Worm (Caenorhabditis elegans) whole organism, late embryonic: ENCODE measurements around the gene srbc-60.
"Not testable (repeated sequence)": the region's sequence is repeated elsewhere in the genome, so short reads cannot be mapped to it uniquely, and the experiment has no call there.

Experiments used
- C08G9.2 ChIP-seq: sonication (generic microtip); optimal IDR thresholded peaks from 2 replicates; lab custom pipeline; 2016; ENCODE audit warnings: mild to moderate bottlenecking, missing genetic modification characterization, moderate library complexity, missing compliant biosample characterization
- K09A11.1 ChIP-seq: sonication (generic microtip); optimal IDR thresholded peaks from 2 replicates; lab custom pipeline; 2017; ENCODE audit warnings: antibody characterized with exemption, mild to moderate bottlenecking, missing genetic modification characterization, missing compliant biosample characterization; ENCODE audit not compliant: insufficient read depth
- ahr-1 ChIP-seq: sonication (generic microtip); optimal IDR thresholded peaks from 2 replicates; lab custom pipeline; 2016; ENCODE audit warnings: missing genetic modification characterization, missing compliant biosample characterization
- ceh-18 ChIP-seq: sonication (generic microtip); optimal IDR thresholded peaks from 2 replicates; lab custom pipeline; 2016; ENCODE audit warnings: missing genetic modification characterization, missing compliant biosample characterization
- ceh-22 ChIP-seq: sonication (generic microtip); optimal IDR thresholded peaks from 2 replicates; lab custom pipeline; 2017; ENCODE audit warnings: missing biosample characterization, missing genetic modification characterization
- ceh-24 ChIP-seq: sonication (generic microtip); optimal IDR thresholded peaks from 2 replicates; lab custom pipeline; 2016; ENCODE audit warnings: mild to moderate bottlenecking, missing genetic modification characterization, missing compliant biosample characterization
- ceh-30 ChIP-seq: fragments of 150-350 bp; optimal IDR thresholded peaks from 2 replicates; lab custom pipeline; 2014; ENCODE audit warnings: missing biosample characterization, missing genetic modification characterization
- ceh-34 ChIP-seq: sonication (generic microtip); optimal IDR thresholded peaks from 2 replicates; lab custom pipeline; 2016; ENCODE audit warnings: mild to moderate bottlenecking, missing genetic modification characterization, missing compliant biosample characterization
- che-1 ChIP-seq: sonication (generic microtip); optimal IDR thresholded peaks from 2 replicates; lab custom pipeline; 2016; ENCODE audit warnings: mild to moderate bottlenecking, missing genetic modification characterization, missing compliant biosample characterization
- dve-1 ChIP-seq: sonication (generic microtip); optimal IDR thresholded peaks from 2 replicates; lab custom pipeline; 2017; ENCODE audit warnings: antibody characterized with exemption, mild to moderate bottlenecking, missing genetic modification characterization, missing compliant biosample characterization
- elt-2 ChIP-seq: sonication (generic microtip); optimal IDR thresholded peaks from 2 replicates; lab custom pipeline; 2016; ENCODE audit warnings: missing genetic modification reagents, missing genetic modification characterization, missing compliant biosample characterization
- ets-4 ChIP-seq: sonication (generic microtip); optimal IDR thresholded peaks from 2 replicates; lab custom pipeline; 2016; ENCODE audit warnings: missing genetic modification characterization, missing compliant biosample characterization
- lim-6 ChIP-seq: sonication (generic microtip); optimal IDR thresholded peaks from 2 replicates; lab custom pipeline; 2016; ENCODE audit warnings: missing genetic modification characterization, missing compliant biosample characterization
- lin-11 ChIP-seq: fragments of 200-800 bp; sonication (Bioruptor generic); optimal IDR thresholded peaks from 2 replicates; lab custom pipeline; 2018; ENCODE audit warnings: mild to moderate bottlenecking, missing genetic modification characterization, missing compliant biosample characterization
- nhr-232 ChIP-seq: sonication (generic microtip); optimal IDR thresholded peaks from 2 replicates; lab custom pipeline; 2016; ENCODE audit warnings: missing genetic modification characterization, missing compliant biosample characterization
- pax-1 ChIP-seq: fragments of 150-350 bp; optimal IDR thresholded peaks from 2 replicates; lab custom pipeline; 2014; ENCODE audit warnings: missing biosample characterization, missing genetic modification characterization
- pha-2 ChIP-seq: sonication (generic microtip); optimal IDR thresholded peaks from 2 replicates; lab custom pipeline; 2017; ENCODE audit warnings: mild to moderate bottlenecking, missing genetic modification characterization, missing compliant biosample characterization
- pha-4 ChIP-seq: fragments of 150-350 bp; optimal IDR thresholded peaks from 2 replicates; lab custom pipeline; 2018; ENCODE audit warnings: missing biosample characterization, missing genetic modification reagents, missing genetic modification characterization
- pros-1 ChIP-seq: fragments of 150-350 bp; optimal IDR thresholded peaks from 2 replicates; lab custom pipeline; 2014; ENCODE audit warnings: missing biosample characterization, missing genetic modification reagents, missing genetic modification characterization
- ref-2 ChIP-seq: sonication (generic microtip); optimal IDR thresholded peaks from 2 replicates; lab custom pipeline; 2016; ENCODE audit warnings: missing genetic modification characterization, missing compliant biosample characterization
- sdc-2 ChIP-seq: sonication (generic microtip); optimal IDR thresholded peaks from 2 replicates; lab custom pipeline; 2016; ENCODE audit warnings: missing genotype, missing genetic modification characterization, missing compliant biosample characterization
- sox-4 ChIP-seq: sonication (generic microtip); optimal IDR thresholded peaks from 2 replicates; lab custom pipeline; 2017; ENCODE audit warnings: mild to moderate bottlenecking, missing genetic modification characterization, inconsistent platforms, missing compliant biosample characterization
- ttx-3 ChIP-seq: sonication (generic microtip); optimal IDR thresholded peaks from 2 replicates; lab custom pipeline; 2016; ENCODE audit warnings: missing genetic modification reagents, missing genetic modification characterization, missing compliant biosample characterization
- unc-42 ChIP-seq: sonication (generic microtip); optimal IDR thresholded peaks from 2 replicates; lab custom pipeline; 2016; ENCODE audit warnings: missing genotype, missing genetic modification characterization, missing compliant biosample characterization
- unc-55 ChIP-seq: sonication (generic microtip); optimal IDR thresholded peaks from 2 replicates; lab custom pipeline; 2017; ENCODE audit warnings: missing biosample characterization, missing genetic modification reagents, missing genetic modification characterization
- zip-5 ChIP-seq: sonication (generic microtip); optimal IDR thresholded peaks from 2 replicates; lab custom pipeline; 2016; ENCODE audit warnings: missing genetic modification characterization, missing compliant biosample characterization
- ztf-16 ChIP-seq: sonication (generic microtip); optimal IDR thresholded peaks from 2 replicates; lab custom pipeline; 2017; ENCODE audit warnings: missing genetic modification characterization, missing compliant biosample characterization

Gene srbc-60

DNA sequence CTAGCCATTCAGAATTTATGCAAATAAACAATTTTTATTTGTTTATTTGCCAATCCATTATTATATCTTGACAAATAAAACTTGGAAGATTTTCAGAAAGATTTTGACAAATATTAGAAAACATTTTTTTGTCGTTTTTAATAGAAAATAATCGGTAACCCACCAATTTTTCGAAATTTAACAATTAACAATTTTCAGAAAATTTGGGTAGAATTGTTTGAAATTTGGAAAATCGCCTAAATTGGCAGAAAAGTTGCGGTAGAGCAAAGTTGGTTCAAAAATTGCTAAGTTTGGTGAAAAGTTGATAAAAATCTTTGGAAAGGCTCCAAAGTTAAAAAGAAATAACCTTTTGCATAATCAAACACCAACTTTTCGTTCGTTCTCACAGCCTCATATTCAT lies 28.2 kb downstream of the srbc-60 start:
- TF ChIP-seq ztf-16 (tag; lab: Kevin White, UChicago) (no peak), nhr-232 (tag; lab: Kevin White, UChicago) (no peak), unc-55 (GFP tag; lab: Kevin White, UChicago) (no peak), ets-4 (tag; lab: Kevin White, UChicago) (no peak), dve-1 (tag; lab: Kevin White, UChicago) (no peak), pros-1 (no peak), pax-1 (tag; lab: Kevin White, UChicago) (no peak), che-1 (tag; lab: Kevin White, UChicago) (no peak), ceh-18 (tag; lab: Kevin White, UChicago) (no peak), ceh-30 (tag; lab: Kevin White, UChicago) (no peak), ceh-22 (no peak), ref-2 (tag; lab: Kevin White, UChicago) (no peak), C08G9.2 (tag; lab: Kevin White, UChicago) (no peak), ttx-3 (tag; lab: Kevin White, UChicago) (no peak), sox-4 (tag; lab: Kevin White, UChicago) (no peak), ceh-24 (tag; lab: Kevin White, UChicago) (no peak), sdc-2 (tag; lab: Kevin White, UChicago) (no peak)

DNA sequence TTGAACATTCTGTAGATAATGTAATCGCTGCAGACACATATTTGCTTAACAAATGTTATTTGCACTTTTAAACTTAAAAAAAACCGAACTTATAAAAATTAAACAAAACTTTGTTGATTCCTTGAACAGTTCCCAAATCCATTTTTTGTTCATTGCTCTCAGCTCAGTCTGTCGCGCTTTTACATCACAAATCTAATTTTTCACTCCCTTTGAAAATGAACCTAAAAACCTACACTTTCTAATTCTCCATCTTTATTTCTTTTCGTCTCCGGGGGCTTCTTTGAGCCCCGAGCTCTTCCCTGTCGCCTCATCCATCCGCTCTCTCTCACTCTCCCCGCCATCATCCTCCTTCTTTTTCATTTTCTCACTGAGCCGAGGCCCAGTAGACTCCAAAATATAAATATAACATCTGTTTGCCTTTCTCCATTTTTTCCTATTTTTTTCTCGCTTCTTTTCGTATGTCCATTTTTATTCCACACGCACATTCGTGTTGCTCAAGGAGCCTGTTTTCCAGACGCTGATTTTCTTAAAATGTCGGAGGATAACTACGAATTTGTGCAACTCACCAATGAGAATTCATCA lies 30.3 kb downstream of the srbc-60 start, which contains the start of gene R13D11.4:
R13D11.4 (plus strand) TSS at position 532 of the 582 bp plus-strand sequence.
- TF ChIP-seq lin-11 = no peak
- TF ChIP-seq K09A11.1 (tag; lab: Kevin White, UChicago) = no peak
- peak; percentile 74 for TF ChIP-seq unc-42

ce11 chrV:813101-813500 lies 33.0 kb downstream of the srbc-60 start, which contains the start of gene R13D11.10:
Gene R13D11.10, minus strand, starts transcription at chrV:813201.
- no peak for TF ChIP-seq ceh-24 (tag; lab: Kevin White, UChicago)
- no peak for TF ChIP-seq nhr-232 (tag; lab: Kevin White, UChicago)
- TF ChIP-seq pax-1 (tag; lab: Kevin White, UChicago) = no peak
- no peak for TF ChIP-seq ttx-3 (tag; lab: Kevin White, UChicago)
- TF ChIP-seq sdc-2 (tag; lab: Kevin White, UChicago) = no peak
- TF ChIP-seq ahr-1 (tag; lab: Kevin White, UChicago) = no peak
- no peak for TF ChIP-seq ceh-30 (tag; lab: Kevin White, UChicago)
- TF ChIP-seq elt-2 (tag; lab: Kevin White, UChicago) = no peak
- TF ChIP-seq lim-6 (tag; lab: Kevin White, UChicago) = no peak
- no peak for TF ChIP-seq lin-11
- TF ChIP-seq sox-4 (tag; lab: Kevin White, UChicago) = no peak

ce11 chrV:814716-815115 lies 34.6 kb downstream of the srbc-60 start, which contains the start of gene R13D11.3:
Gene R13D11.3, plus strand, starts transcription at chrV:815016.
- TF ChIP-seq sdc-2 (tag; lab: Kevin White, UChicago) (no peak), pha-4 (tag; lab: Kevin White, UChicago) (no peak)

DNA sequence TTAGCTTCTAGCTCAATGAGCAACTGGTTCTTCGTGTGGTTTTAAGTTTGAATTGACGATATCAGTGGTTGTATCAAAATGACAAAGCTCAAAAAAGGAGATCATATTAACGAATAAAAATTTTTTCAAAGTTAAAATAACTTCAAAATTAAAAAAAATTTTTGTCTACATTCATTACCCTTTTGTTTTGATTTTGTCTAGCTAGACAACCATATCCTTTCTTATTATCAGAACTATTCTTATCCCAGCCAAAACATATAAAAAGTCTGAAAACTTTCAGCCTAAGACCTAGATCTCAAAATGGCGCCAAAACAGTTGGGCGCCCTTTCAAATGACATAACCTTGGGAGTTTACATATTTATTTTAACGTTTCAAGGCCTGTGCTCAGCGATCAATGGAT lies 37.1 kb downstream of the srbc-60 start, which contains the start of gene R13D11.1:
R13D11.1 (plus strand) TSS at position 301 of the 400 bp plus-strand sequence.
- TF ChIP-seq ets-4 (tag; lab: Kevin White, UChicago) (no peak), pha-2 (tag; lab: Kevin White, UChicago) (no peak), zip-5 (tag; lab: Kevin White, UChicago) (no peak)

DNA sequence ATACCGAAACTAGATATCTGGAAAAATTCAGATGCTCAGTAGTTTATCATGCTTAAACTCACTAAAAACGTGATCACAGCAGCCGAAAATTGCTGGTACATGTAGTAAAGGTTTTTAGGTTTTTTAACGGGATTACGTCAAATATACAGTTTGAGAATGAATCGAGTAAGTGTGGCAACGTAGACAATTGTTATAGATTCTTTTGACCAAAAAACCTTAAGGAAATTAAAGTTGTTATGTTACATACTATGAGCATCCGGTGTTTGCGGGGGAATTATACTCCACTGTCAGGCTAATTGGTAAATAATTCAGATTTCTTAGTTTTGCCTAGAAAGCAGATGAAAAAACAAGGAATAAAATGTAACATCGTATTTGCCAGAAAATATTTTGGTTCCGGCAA lies 40.5 kb downstream of the srbc-60 start, which contains the start of gene srx-32:
srx-32 (minus strand) TSS at position 101 of the 400 bp plus-strand sequence.
- TF ChIP-seq ahr-1, nhr-232, che-1 (tag; lab: Kevin White, UChicago): not testable (repeated sequence)
- TF ChIP-seq, all 69 proteins: peak for 0; not testable (repeated sequence) for 69

- not testable (repeated sequence) for TF ChIP-seq ceh-34 (tag; lab: Kevin White, UChicago); che-1 (tag; lab: Kevin White, UChicago); ceh-22
- TF ChIP-seq, all 69 proteins: peak for 0; not testable (repeated sequence) for 69
These were observed 42.8 kb downstream of the srbc-60 start, which contains the start of gene srx-31 for ce11 chrV:822922-823321. Gene srx-31, minus strand, starts transcription at chrV:823022.
